Worm (Caenorhabditis elegans) whole organism, early embryonic: ENCODE results near the gene cht-3.

ENCODE experiments used
- B0310.2 ChIP-seq: sonication (generic microtip); optimal IDR thresholded peaks from 2 replicates; lab custom pipeline; 2016; ENCODE audit warnings: mild to moderate bottlenecking, missing genetic modification characterization, missing compliant biosample characterization
- F13C5.2 ChIP-seq: sonication (generic microtip); optimal IDR thresholded peaks from 2 replicates; lab custom pipeline; 2017; ENCODE audit warnings: mild to moderate bottlenecking, missing genetic modification characterization, inconsistent platforms, missing compliant biosample characterization
- aly-1 ChIP-seq: sonication (generic microtip); optimal IDR thresholded peaks from 2 replicates; lab custom pipeline; 2016; ENCODE audit warnings: missing genetic modification characterization, missing compliant biosample characterization
- ama-1 ChIP-seq: fragments of 150-350 bp; optimal IDR thresholded peaks from 2 replicates; lab custom pipeline; 2014
- ceh-13 ChIP-seq: fragments of 200-800 bp; sonication (Bioruptor generic); optimal IDR thresholded peaks from 2 replicates; lab custom pipeline; 2018; ENCODE audit warnings: mild to moderate bottlenecking, missing genetic modification characterization, missing compliant biosample characterization
- ceh-36 ChIP-seq: sonication (generic microtip); optimal IDR thresholded peaks from 2 replicates; lab custom pipeline; 2016; ENCODE audit warnings: missing genetic modification characterization, inconsistent platforms, missing compliant biosample characterization
- ets-7 ChIP-seq: sonication (generic microtip); optimal IDR thresholded peaks from 2 replicates; lab custom pipeline; 2016; ENCODE audit warnings: missing genotype, missing genetic modification characterization, missing compliant biosample characterization
- flt-1 ChIP-seq: fragments of 200-800 bp; sonication (Bioruptor generic); IDR thresholded peaks from 2 replicates; pipeline ENCODE4 v1.3.6; 2022; ENCODE audit warnings: missing genetic modification characterization, missing compliant biosample characterization
- hmbx-1 ChIP-seq: sonication (generic microtip); optimal IDR thresholded peaks from 2 replicates; lab custom pipeline; 2016; ENCODE audit warnings: mild to moderate bottlenecking, missing genetic modification characterization, missing compliant biosample characterization
- hmg-4 ChIP-seq: fragments of 200-800 bp; sonication (Bioruptor generic); optimal IDR thresholded peaks from 2 replicates; lab custom pipeline; 2018; ENCODE audit warnings: mild to moderate bottlenecking, missing genetic modification characterization, missing compliant biosample characterization
- hnd-1 ChIP-seq: sonication (generic microtip); optimal IDR thresholded peaks from 2 replicates; lab custom pipeline; 2016; ENCODE audit warnings: missing genetic modification characterization, missing compliant biosample characterization
- pes-1 ChIP-seq: fragments of 200-800 bp; sonication (Bioruptor generic); IDR thresholded peaks from 2 replicates; pipeline ENCODE4 v1.3.6; 2022; ENCODE audit warnings: missing genetic modification reagents, missing genetic modification characterization, missing compliant biosample characterization
- scrt-1 ChIP-seq: fragments of 200-800 bp; sonication (Bioruptor generic); IDR thresholded peaks from 2 replicates; pipeline ENCODE4 v1.3.6; 2022; ENCODE audit warnings: missing genetic modification characterization, missing compliant biosample characterization
- sea-1 ChIP-seq: fragments of 200-800 bp; sonication (Bioruptor generic); conservative IDR thresholded peaks from 2 replicates; pipeline ENCODE4 v1.3.6; 2022; ENCODE audit warnings: missing genetic modification characterization, missing compliant biosample characterization
- tbx-11 ChIP-seq: fragments of 200-800 bp; sonication (Bioruptor generic); IDR thresholded peaks from 2 replicates; pipeline ENCODE4 v1.3.6; 2022; ENCODE audit warnings: missing genetic modification characterization, missing compliant biosample characterization
- tbx-37 ChIP-seq: fragments of 200-800 bp; sonication (Bioruptor generic); conservative IDR thresholded peaks from 2 replicates; pipeline ENCODE4 v1.3.6; 2022; ENCODE audit warnings: missing genetic modification reagents, missing genetic modification characterization, missing compliant biosample characterization
- tra-4 ChIP-seq: sonication (generic microtip); optimal IDR thresholded peaks from 2 replicates; lab custom pipeline; 2017; ENCODE audit warnings: missing genetic modification characterization, missing compliant biosample characterization

The cht-3 gene

DNA sequence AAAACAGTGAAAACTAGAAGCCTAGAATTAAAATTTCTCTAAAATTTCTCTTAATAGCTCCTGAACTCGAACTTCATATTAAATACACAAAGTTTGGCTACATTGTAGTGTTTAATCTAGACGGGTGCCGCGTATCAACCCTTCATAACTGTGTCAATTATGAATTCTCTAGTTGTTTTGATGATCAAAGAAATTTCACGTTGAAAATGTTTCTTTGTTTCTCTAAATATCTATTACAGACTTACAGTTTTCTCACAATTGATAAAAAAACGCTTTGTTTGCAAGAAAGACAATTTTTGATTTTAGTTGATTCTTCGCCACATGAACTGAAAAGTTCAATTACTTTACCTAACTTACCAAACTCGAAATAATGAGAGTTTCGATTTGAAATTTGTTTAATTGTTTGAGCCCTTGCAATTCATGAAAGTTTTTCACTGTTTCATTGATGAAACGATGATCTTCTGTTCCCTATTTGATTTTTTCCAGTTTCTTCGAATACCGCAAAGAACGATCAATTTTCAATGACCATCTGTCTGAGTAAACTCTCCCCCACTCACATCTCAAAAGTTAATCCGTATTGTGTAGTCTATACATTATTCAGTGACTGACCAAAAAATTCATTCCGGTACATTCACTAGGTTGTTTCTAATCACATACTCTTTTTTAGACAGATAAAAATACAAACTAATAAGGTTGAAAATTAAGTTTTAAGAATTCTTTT lies 43.4 kb downstream of the cht-3 start:
- TF ChIP-seq F13C5.2 (no peak), aly-1 (tag; lab: Kevin White, UChicago) (no peak), ets-7 (tag; lab: Kevin White, UChicago) (no peak), tbx-11 (GFP tag; lab: Robert Waterston, UW) (no peak), tbx-37 (GFP tag; lab: Robert Waterston, UW) (no peak), B0310.2 (tag; lab: Kevin White, UChicago) (no peak), tra-4 (tag; lab: Kevin White, UChicago) (no peak)

- TF ChIP-seq ama-1 (lab: Kevin White, UChicago) = no peak
- no peak for TF ChIP-seq ceh-36
- TF ChIP-seq ets-7 (tag; lab: Kevin White, UChicago) = no peak
- no peak for TF ChIP-seq ceh-13 (GFP tag; lab: Kevin White, UChicago)
- no peak for TF ChIP-seq sea-1
- TF ChIP-seq tra-4 (tag; lab: Kevin White, UChicago) = no peak
- no peak for TF ChIP-seq F13C5.2
- TF ChIP-seq flt-1 (GFP tag; lab: Robert Waterston, UW) = no peak
- TF ChIP-seq scrt-1 = no peak
- TF ChIP-seq pes-1 (GFP tag; lab: Robert Waterston, UW) = no peak
- no peak for TF ChIP-seq aly-1 (tag; lab: Kevin White, UChicago)
- no peak for TF ChIP-seq B0310.2 (tag; lab: Kevin White, UChicago)
- no peak for TF ChIP-seq tbx-37 (GFP tag; lab: Robert Waterston, UW)
- TF ChIP-seq hnd-1 (tag; lab: Kevin White, UChicago) = no peak
- TF ChIP-seq hmg-4 (GFP tag; lab: Kevin White, UChicago) = no peak
- TF ChIP-seq tbx-11 (GFP tag; lab: Robert Waterston, UW) = no peak
- TF ChIP-seq hmbx-1 (tag; lab: Kevin White, UChicago) = no peak
Observed at ce11 chrIV:7047762-7048178, 44.3 kb downstream of the cht-3 start.

DNA sequence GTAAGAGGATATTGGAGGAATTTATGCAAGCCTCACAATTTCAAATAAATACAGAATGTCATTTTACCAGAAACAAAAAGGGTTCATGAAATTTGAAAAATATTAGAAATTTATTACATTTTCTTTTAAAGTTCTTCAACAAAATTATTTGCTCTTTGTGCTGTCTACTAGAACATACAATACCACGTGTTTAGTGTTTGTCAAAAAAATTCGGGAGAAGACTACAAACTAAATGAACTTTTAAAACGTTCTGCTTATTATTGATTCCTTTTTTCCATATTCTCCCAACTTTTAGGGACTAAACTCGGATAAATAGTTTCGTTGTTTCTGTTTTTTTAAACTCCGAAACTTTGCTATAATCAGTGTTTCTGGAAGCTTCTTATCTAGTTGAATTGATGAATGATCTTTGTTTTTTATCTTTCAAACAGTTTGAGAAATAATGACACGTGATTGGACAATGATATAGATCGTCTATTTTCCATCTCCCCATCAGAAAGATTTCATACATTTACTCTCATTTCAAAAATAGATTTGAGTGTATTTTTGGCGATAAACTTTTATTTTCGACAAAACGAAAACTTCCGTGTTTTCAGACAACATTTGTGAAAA lies 45.3 kb downstream of the cht-3 start:
- TF ChIP-seq ceh-13 (GFP tag; lab: Kevin White, UChicago) (no peak), F13C5.2 (no peak), tra-4 (tag; lab: Kevin White, UChicago) (no peak), aly-1 (tag; lab: Kevin White, UChicago) (no peak), flt-1 (GFP tag; lab: Robert Waterston, UW) (no peak), pes-1 (GFP tag; lab: Robert Waterston, UW) (no peak), scrt-1 (no peak), hmg-4 (GFP tag; lab: Kevin White, UChicago) (no peak), B0310.2 (tag; lab: Kevin White, UChicago) (no peak), ama-1 (lab: Kevin White, UChicago) (no peak), ceh-36 (no peak), tbx-11 (GFP tag; lab: Robert Waterston, UW) (no peak), sea-1 (no peak), tbx-37 (GFP tag; lab: Robert Waterston, UW) (no peak), hmbx-1 (tag; lab: Kevin White, UChicago) (no peak), hnd-1 (tag; lab: Kevin White, UChicago) (no peak)

- no peak for TF ChIP-seq scrt-1
- no peak for TF ChIP-seq sea-1
- TF ChIP-seq hmbx-1 (tag; lab: Kevin White, UChicago) = no peak
- TF ChIP-seq aly-1 (tag; lab: Kevin White, UChicago) = no peak
- TF ChIP-seq hnd-1 (tag; lab: Kevin White, UChicago) = no peak
- no peak for TF ChIP-seq ets-7 (tag; lab: Kevin White, UChicago)
- no peak for TF ChIP-seq ama-1 (lab: Kevin White, UChicago)
- TF ChIP-seq hmg-4 (GFP tag; lab: Kevin White, UChicago) = no peak
- TF ChIP-seq tra-4 (tag; lab: Kevin White, UChicago) = no peak
- TF ChIP-seq ceh-13 (GFP tag; lab: Kevin White, UChicago) = no peak
- TF ChIP-seq F13C5.2 = no peak
Observed at ce11 chrIV:7049672-7050206, 46.3 kb downstream of the cht-3 start, which contains the start of gene nhr-105. nhr-105 (plus strand) TSS chrIV:7050156.

- TF ChIP-seq ceh-13 (GFP tag; lab: Kevin White, UChicago) (no peak), ets-7 (tag; lab: Kevin White, UChicago) (no peak), pes-1 (GFP tag; lab: Robert Waterston, UW) (no peak), scrt-1 (no peak), tbx-11 (GFP tag; lab: Robert Waterston, UW) (no peak), aly-1 (tag; lab: Kevin White, UChicago) (no peak), B0310.2 (tag; lab: Kevin White, UChicago) (no peak), flt-1 (GFP tag; lab: Robert Waterston, UW) (no peak), sea-1 (no peak), tbx-37 (GFP tag; lab: Robert Waterston, UW) (no peak)
Observed at ce11 chrIV:7051515-7051914, 48.1 kb downstream of the cht-3 start.

DNA sequence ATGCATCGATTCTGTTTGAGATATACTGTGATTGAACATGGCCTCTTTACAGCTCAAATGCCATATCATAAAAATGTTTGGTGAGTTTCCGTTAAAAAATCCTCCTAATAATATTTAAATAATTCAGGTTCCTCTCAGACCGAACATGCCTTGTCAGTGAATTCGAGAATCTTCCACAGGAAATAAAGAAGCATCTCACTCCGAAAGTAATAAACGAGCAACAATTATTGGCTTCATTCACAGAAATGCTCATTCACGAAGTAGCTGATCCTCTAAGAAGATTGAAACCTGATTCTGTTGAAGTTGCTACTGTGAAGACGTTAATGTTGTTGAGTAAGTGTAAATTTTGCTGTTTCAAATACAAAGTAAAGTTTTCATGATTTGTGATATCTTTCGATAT lies 48.7 kb downstream of the cht-3 start:
- TF ChIP-seq ama-1 (lab: Kevin White, UChicago) = no peak
- TF ChIP-seq B0310.2 (tag; lab: Kevin White, UChicago) = no peak
- TF ChIP-seq ceh-13 (GFP tag; lab: Kevin White, UChicago) = no peak
- TF ChIP-seq F13C5.2 = no peak
- TF ChIP-seq ets-7 (tag; lab: Kevin White, UChicago) = no peak
- no peak for TF ChIP-seq tbx-11 (GFP tag; lab: Robert Waterston, UW)
- no peak for TF ChIP-seq ceh-36
- TF ChIP-seq tbx-37 (GFP tag; lab: Robert Waterston, UW) = no peak
- no peak for TF ChIP-seq hnd-1 (tag; lab: Kevin White, UChicago)
- no peak for TF ChIP-seq hmg-4 (GFP tag; lab: Kevin White, UChicago)
- TF ChIP-seq flt-1 (GFP tag; lab: Robert Waterston, UW) = no peak
- no peak for TF ChIP-seq sea-1
- TF ChIP-seq scrt-1 = no peak
- TF ChIP-seq tra-4 (tag; lab: Kevin White, UChicago) = no peak
- TF ChIP-seq aly-1 (tag; lab: Kevin White, UChicago) = no peak
- no peak for TF ChIP-seq pes-1 (GFP tag; lab: Robert Waterston, UW)
- TF ChIP-seq hmbx-1 (tag; lab: Kevin White, UChicago) = no peak
